Worm (Caenorhabditis elegans): ENCODE data around the gene aakg-5.

aakg-5 gene

DNA sequence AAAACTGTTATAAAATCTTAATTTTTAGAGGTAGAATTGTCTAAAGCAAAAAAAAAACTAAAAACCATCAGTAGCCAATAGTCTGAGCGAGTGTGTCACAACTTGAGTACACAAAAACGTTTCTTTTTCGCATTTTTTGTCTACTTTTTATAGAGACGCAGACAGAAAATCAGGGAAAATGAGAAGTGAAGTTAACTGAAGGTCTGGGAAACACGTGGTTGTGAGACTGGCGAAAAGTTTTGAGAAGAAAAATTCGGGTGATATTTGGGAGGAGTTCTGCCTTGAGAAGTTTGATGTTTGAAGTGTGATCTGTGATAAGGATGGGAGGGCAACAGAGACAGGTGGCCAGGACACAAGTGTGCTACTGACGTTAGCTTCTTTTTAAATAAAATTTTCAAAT lies 37.3 kb downstream of the aakg-5 start:
- no peak for TF ChIP-seq tab-1 (GFP tag; IDR thresholded peaks at IDR 0.05)
- no peak for TF ChIP-seq ztf-23 (GFP tag; IDR thresholded peaks at IDR 0.05)
- no peak for TF ChIP-seq T22C8.4 (GFP tag; IDR thresholded peaks at IDR 0.05)

DNA sequence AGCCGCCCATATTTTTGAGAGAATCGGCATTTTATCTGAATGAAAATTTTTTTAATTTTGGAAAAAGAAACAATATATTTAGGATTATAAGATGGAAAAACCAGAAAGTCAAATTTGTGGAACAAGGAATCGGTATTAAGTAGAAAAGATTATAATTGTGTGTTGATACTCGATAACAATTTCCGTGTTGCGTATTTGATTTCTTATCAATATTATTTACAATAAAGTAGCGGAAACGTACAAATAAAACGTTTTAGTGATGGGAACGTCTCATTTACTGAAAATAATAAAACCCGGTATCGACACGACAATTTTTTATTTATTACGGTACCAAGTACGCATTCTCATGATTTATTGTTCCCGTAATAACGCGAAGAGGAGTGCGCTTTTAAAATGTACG lies 38.1 kb downstream of the aakg-5 start, which contains the start of gene C05C10.3:
TSS of gene C05C10.3 (minus strand) at position 35 of the 400 bp plus-strand sequence.
- TF ChIP-seq cog-1 (tag; optimal IDR thresholded peaks at IDR 0.05) (no peak), T22C8.4 (GFP tag; IDR thresholded peaks at IDR 0.05) (no peak), ztf-23 (GFP tag; IDR thresholded peaks at IDR 0.05) (no peak), med-1 (GFP tag; optimal IDR thresholded peaks at IDR 0.05; ENCODE audit: insufficient read depth) (no peak), klf-2 (GFP tag; conservative IDR thresholded peaks at IDR 0.05) (no peak), ztf-29 (GFP tag; IDR thresholded peaks at IDR 0.05) (no peak), flt-1 (GFP tag; IDR thresholded peaks at IDR 0.05) (no peak), tab-1 (GFP tag; IDR thresholded peaks at IDR 0.05) (no peak), ref-1 (GFP tag; conservative IDR thresholded peaks at IDR 0.05) (no peak)

DNA sequence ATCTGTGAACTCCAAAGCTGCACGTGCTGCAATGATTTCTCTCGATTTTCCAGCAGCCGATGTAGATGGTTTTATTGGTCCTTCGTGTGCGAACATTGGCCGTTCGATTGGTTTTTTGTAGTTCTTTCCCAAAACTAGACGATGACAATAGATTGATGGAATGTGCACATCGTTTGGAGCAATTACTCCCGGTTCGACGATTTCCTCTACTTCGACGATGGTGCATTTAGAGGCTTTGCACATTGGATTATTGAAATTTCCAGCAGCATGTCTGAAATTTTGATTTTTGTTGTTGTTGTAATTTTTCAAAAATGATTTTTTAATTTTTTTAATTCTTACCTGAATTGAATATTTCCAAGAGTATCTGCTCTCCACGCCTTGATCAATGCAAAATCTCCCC lies 39.3 kb downstream of the aakg-5 start:
- no peak for TF ChIP-seq med-1 (GFP tag; optimal IDR thresholded peaks at IDR 0.05; ENCODE audit: insufficient read depth)
- TF ChIP-seq T22C8.4 (GFP tag; IDR thresholded peaks at IDR 0.05) = no peak
- TF ChIP-seq ztf-29 (GFP tag; IDR thresholded peaks at IDR 0.05) = no peak
- no peak for TF ChIP-seq klf-2 (GFP tag; conservative IDR thresholded peaks at IDR 0.05)
- TF ChIP-seq tab-1 (GFP tag; IDR thresholded peaks at IDR 0.05) = no peak
- TF ChIP-seq ref-1 (GFP tag; conservative IDR thresholded peaks at IDR 0.05) = no peak
- TF ChIP-seq cog-1 (tag; optimal IDR thresholded peaks at IDR 0.05) = no peak
- no peak for TF ChIP-seq ztf-23 (GFP tag; IDR thresholded peaks at IDR 0.05)
- no peak for TF ChIP-seq flt-1 (GFP tag; IDR thresholded peaks at IDR 0.05)

DNA sequence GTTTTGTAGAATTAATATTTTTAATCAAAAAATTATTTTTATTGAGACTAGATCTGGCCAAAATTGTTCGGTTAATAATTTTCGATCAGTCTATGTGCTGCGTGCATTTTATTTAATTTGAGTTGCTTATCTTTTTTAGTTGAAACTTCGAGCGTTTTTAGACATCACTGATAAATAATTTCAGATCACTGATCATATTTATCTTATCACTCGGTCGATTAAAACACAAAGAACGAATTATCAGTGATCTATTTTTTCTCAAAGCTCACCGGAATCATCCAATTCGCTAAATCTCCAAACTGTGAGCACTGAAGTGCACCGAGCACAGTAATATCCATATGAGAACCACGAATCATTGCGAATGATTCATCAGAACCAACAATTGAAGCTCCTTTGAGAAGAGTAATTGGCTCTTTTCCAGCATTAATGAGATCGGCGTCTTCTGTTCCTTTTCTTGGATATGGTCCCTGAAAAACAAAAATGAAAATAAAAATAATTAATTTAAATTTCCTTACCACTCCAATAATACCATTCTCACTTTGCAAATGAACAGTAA lies 39.8 kb downstream of the aakg-5 start:
- TF ChIP-seq ref-1 (GFP tag; conservative IDR thresholded peaks at IDR 0.05) = no peak
- TF ChIP-seq med-1 (GFP tag; optimal IDR thresholded peaks at IDR 0.05; ENCODE audit: insufficient read depth) = no peak
- TF ChIP-seq cog-1 (tag; optimal IDR thresholded peaks at IDR 0.05) = no peak
- TF ChIP-seq ztf-23 (GFP tag; IDR thresholded peaks at IDR 0.05) = no peak
- no peak for TF ChIP-seq tab-1 (GFP tag; IDR thresholded peaks at IDR 0.05)
- TF ChIP-seq T22C8.4 (GFP tag; IDR thresholded peaks at IDR 0.05) = no peak
- TF ChIP-seq ztf-29 (GFP tag; IDR thresholded peaks at IDR 0.05) = no peak
- TF ChIP-seq flt-1 (GFP tag; IDR thresholded peaks at IDR 0.05) = no peak
- TF ChIP-seq klf-2 (GFP tag; conservative IDR thresholded peaks at IDR 0.05) = no peak

DNA sequence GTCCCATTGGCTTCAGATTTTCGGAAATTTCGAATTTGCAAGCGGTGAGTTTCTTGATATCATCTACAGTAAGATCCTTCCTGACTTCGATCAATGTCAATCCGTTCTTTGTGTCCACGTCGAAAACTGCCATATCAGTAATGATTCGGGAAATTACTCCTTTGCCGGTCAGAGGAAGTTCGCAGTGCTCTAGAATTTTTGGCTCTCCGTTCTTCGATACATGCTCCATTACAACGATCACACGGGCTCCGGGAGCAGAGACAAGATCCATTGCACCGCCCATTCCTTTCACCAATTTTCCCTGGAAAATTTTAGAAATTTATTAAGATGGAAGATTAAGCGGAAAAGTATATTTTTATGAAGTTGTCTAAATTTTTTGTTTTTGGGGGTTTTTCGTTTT lies 40.4 kb downstream of the aakg-5 start:
- no peak for TF ChIP-seq tab-1 (GFP tag; IDR thresholded peaks at IDR 0.05)
- TF ChIP-seq ztf-23 (GFP tag; IDR thresholded peaks at IDR 0.05) = no peak
- no peak for TF ChIP-seq T22C8.4 (GFP tag; IDR thresholded peaks at IDR 0.05)
- TF ChIP-seq cog-1 (tag; optimal IDR thresholded peaks at IDR 0.05) = no peak
- TF ChIP-seq ztf-29 (GFP tag; IDR thresholded peaks at IDR 0.05) = no peak
- TF ChIP-seq med-1 (GFP tag; optimal IDR thresholded peaks at IDR 0.05; ENCODE audit: insufficient read depth) = no peak
- TF ChIP-seq klf-2 (GFP tag; conservative IDR thresholded peaks at IDR 0.05) = no peak
- no peak for TF ChIP-seq flt-1 (GFP tag; IDR thresholded peaks at IDR 0.05)
- no peak for TF ChIP-seq ref-1 (GFP tag; conservative IDR thresholded peaks at IDR 0.05)

DNA sequence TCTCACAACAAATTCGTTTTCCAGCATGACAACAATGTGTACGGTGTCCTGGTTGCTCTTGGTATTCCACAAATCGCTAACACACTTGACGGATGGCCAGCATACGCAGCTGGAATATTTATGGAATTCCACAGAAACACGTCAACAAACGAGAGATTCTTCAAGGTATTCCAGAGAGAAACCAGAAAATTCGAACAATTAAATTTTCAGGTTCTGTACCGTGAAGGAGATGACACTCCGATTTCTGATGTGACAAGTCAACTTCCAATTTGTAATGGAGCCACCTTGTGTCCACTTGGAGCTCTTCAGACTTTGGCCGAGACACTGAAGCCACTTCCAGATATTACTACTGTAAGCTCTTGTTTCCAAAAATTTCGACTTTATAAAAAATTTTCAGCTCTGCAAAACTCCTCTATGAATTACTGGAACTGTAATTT lies 41.0 kb downstream of the aakg-5 start:
- no peak for TF ChIP-seq cog-1 (tag; optimal IDR thresholded peaks at IDR 0.05)
- no peak for TF ChIP-seq klf-2 (GFP tag; conservative IDR thresholded peaks at IDR 0.05)
- no peak for TF ChIP-seq flt-1 (GFP tag; IDR thresholded peaks at IDR 0.05)
- TF ChIP-seq ztf-23 (GFP tag; IDR thresholded peaks at IDR 0.05) = no peak
- TF ChIP-seq T22C8.4 (GFP tag; IDR thresholded peaks at IDR 0.05) = no peak
- TF ChIP-seq tab-1 (GFP tag; IDR thresholded peaks at IDR 0.05) = no peak
- TF ChIP-seq ref-1 (GFP tag; conservative IDR thresholded peaks at IDR 0.05) = no peak
- no peak for TF ChIP-seq ztf-29 (GFP tag; IDR thresholded peaks at IDR 0.05)
- TF ChIP-seq med-1 (GFP tag; optimal IDR thresholded peaks at IDR 0.05; ENCODE audit: insufficient read depth) = no peak

DNA sequence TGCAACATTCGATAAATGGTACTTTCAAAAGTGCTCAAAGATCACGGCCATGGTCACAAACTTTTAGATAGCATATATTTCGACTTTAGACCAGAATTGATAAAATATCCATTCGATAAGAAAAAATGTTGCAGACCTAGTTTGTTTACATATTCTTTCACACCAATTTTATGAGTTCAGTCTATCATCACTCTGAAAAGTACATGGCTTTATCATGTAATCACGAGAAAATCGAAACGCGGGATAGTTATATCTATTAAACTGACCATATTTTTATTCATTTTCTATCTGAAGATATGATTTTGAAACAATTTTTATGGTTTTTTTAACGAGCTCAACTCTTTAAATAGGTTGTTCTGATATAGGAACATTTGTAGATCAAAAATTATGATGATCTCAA lies 43.4 kb downstream of the aakg-5 start, which contains the start of gene pho-11:
TSS of gene pho-11 (plus strand) at position 374 of the 400 bp plus-strand sequence.
- no peak for TF ChIP-seq ztf-29 (GFP tag; IDR thresholded peaks at IDR 0.05)

DNA sequence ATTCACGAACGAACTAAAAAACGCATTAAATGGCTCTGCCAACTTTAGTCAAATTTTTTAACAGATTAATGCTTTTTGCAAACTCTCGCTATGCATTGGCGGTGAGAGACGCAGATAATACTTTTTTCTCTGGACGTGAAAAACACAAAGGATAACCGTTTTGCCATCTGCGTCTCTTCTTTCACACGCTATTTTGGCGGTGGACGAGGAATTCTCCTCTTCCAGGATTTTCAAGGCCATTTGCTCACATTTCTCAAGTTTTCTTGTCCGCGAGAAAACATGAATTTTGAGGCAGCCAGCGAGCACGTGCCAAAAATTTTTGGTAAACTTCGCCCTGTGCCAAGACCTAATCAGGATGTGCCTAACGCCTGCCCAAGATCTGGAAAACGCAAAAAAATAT lies 43.9 kb downstream of the aakg-5 start:
- TF ChIP-seq ref-1 (GFP tag; conservative IDR thresholded peaks at IDR 0.05) (no peak), tab-1 (GFP tag; IDR thresholded peaks at IDR 0.05) (no peak), flt-1 (GFP tag; IDR thresholded peaks at IDR 0.05) (peak; percentile 5; the same call in 1 of the 2 replicates)

DNA sequence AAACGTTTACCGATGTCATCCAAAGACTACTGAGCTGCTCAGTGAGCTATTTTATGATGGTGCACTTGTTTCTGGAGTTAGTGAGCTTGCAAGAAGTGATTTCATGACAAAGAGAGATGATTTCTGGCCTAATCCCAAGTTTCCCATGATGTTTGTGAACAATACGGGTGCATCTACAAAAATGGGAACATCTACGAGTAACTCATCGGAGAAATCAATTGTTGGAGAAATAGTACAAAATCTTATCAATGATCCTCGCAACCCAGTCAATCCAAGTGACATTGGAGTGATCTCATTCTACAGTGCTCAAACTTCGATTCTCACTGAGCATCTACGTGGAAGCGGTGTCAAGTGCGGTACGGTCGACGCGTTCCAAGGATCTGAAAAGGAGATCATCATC lies 46.5 kb downstream of the aakg-5 start:
- TF ChIP-seq T22C8.4 (GFP tag; IDR thresholded peaks at IDR 0.05) = no peak
- no peak for TF ChIP-seq med-1 (GFP tag; optimal IDR thresholded peaks at IDR 0.05; ENCODE audit: insufficient read depth)
- no peak for TF ChIP-seq ref-1 (GFP tag; conservative IDR thresholded peaks at IDR 0.05)
- no peak for TF ChIP-seq ztf-29 (GFP tag; IDR thresholded peaks at IDR 0.05)
- no peak for TF ChIP-seq tab-1 (GFP tag; IDR thresholded peaks at IDR 0.05)
- no peak for TF ChIP-seq cog-1 (tag; optimal IDR thresholded peaks at IDR 0.05)
- TF ChIP-seq klf-2 (GFP tag; conservative IDR thresholded peaks at IDR 0.05) = no peak
- TF ChIP-seq flt-1 (GFP tag; IDR thresholded peaks at IDR 0.05) = no peak
- no peak for TF ChIP-seq ztf-23 (GFP tag; IDR thresholded peaks at IDR 0.05)

DNA sequence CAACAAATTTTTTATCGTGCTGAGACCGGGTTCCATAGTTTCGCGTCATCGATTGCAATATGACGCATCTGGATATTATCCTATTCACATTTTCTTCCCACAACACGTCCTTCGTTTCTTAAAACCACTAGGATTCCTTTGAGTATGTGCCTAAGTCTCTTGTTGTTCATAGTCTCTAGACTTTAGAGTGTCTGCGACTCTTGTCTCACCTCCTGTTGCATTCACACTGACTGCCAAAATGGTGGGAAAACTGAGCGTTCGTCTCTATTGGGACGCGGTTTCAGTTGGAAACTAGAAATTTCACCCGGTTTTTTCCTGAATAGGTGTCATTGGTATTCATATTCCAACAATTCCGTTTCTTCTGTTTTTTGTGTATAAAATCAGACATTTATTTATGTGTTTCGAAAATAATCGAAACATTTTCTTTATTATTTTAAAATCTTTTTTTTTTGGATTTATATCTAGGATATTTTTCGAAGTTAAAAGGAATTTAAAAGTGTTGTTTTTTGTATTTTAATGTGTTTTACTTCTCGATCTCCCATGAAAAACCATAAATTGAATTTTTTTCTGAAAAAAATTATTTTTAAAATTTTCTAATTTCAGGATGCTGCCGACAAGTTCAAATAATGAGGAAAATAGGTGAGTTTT lies 53.2 kb downstream of the aakg-5 start, which contains the start of gene C05C10.2:
TSS of gene C05C10.2 (plus strand) at position 598 of the 648 bp plus-strand sequence.
- TF ChIP-seq med-1 (GFP tag; optimal IDR thresholded peaks at IDR 0.05; ENCODE audit: insufficient read depth) (no peak), ref-1 (GFP tag; conservative IDR thresholded peaks at IDR 0.05) (no peak), ztf-23 (GFP tag; IDR thresholded peaks at IDR 0.05) (no peak), ztf-29 (GFP tag; IDR thresholded peaks at IDR 0.05) (no peak), flt-1 (GFP tag; IDR thresholded peaks at IDR 0.05) (no peak)

Measured in whole organism, midembryonic.